Worm (Caenorhabditis elegans) whole organism, L2 larva: ENCODE data around the gene C07A9.9.

Source experiments
- C34F6.9 ChIP-seq: fragments of 150-350 bp; optimal IDR thresholded peaks from 2 replicates; lab custom pipeline; 2014; ENCODE audit warnings: missing biosample characterization, missing genetic modification characterization
- F13H6.1 ChIP-seq: sonication (generic microtip); optimal IDR thresholded peaks from 2 replicates; lab custom pipeline; 2016; ENCODE audit warnings: missing genetic modification characterization, missing compliant biosample characterization
- Y55F3AM.14 ChIP-seq: fragments of 200-800 bp; sonication (Bioruptor generic); optimal IDR thresholded peaks from 2 replicates; lab custom pipeline; 2018; ENCODE audit warnings: mild to moderate bottlenecking, missing genetic modification characterization, missing compliant biosample characterization
- ZK546.5 ChIP-seq: sonication (generic microtip); optimal IDR thresholded peaks from 2 replicates; lab custom pipeline; 2017; ENCODE audit warnings: missing biosample characterization, missing genetic modification characterization
- alr-1 ChIP-seq: fragments of 150-350 bp; optimal IDR thresholded peaks from 2 replicates; lab custom pipeline; 2014; ENCODE audit warnings: missing biosample characterization, missing genetic modification characterization
- aly-2 ChIP-seq: fragments of 150-350 bp; optimal IDR thresholded peaks from 2 replicates; lab custom pipeline; 2014; ENCODE audit warnings: missing biosample characterization, missing genetic modification characterization
- blmp-1 ChIP-seq: sonication (generic microtip); optimal IDR thresholded peaks from 2 replicates; lab custom pipeline; 2017; ENCODE audit warnings: missing genetic modification characterization, mild to moderate bottlenecking, missing compliant biosample characterization, antibody characterized with exemption, moderate library complexity; ENCODE audit not compliant: insufficient read depth
- ceh-16 ChIP-seq: fragments of 150-350 bp; optimal IDR thresholded peaks from 2 replicates; lab custom pipeline; 2014; ENCODE audit warnings: missing biosample characterization, missing genetic modification characterization
- ceh-82 ChIP-seq: fragments of 150-350 bp; optimal IDR thresholded peaks from 2 replicates; lab custom pipeline; 2014; ENCODE audit warnings: missing biosample characterization, missing genetic modification characterization
- crh-2 ChIP-seq: sonication (generic microtip); optimal IDR thresholded peaks from 2 replicates; lab custom pipeline; 2017; ENCODE audit warnings: missing biosample characterization, missing genetic modification characterization
- dmd-4 ChIP-seq: sonication (generic microtip); optimal IDR thresholded peaks from 2 replicates; lab custom pipeline; 2017; ENCODE audit warnings: missing biosample characterization, missing genetic modification characterization
- egl-27 ChIP-seq: sonication (generic microtip); optimal IDR thresholded peaks from 3 replicates; lab custom pipeline; 2017; ENCODE audit warnings: missing biosample characterization, missing genetic modification reagents, missing genetic modification characterization
- fos-1 ChIP-seq: fragments of 150-350 bp; optimal IDR thresholded peaks from 2 replicates; lab custom pipeline; 2014; ENCODE audit warnings: missing biosample characterization, missing genetic modification characterization
- gmeb-1 ChIP-seq: fragments of 150-350 bp; optimal IDR thresholded peaks from 2 replicates; lab custom pipeline; 2014; ENCODE audit warnings: missing biosample characterization, missing genetic modification characterization
- lin-11 ChIP-seq: fragments of 150-350 bp; sonication (generic microtip); optimal IDR thresholded peaks from 2 replicates; lab custom pipeline; 2014; ENCODE audit warnings: missing biosample characterization, missing genetic modification characterization, inconsistent platforms, mixed read lengths
- lin-13 ChIP-seq: fragments of 150-350 bp; optimal IDR thresholded peaks from 2 replicates; lab custom pipeline; 2014; ENCODE audit warnings: missing biosample characterization, missing genetic modification reagents, missing genetic modification characterization
- lsy-2 ChIP-seq, 2 experiments: fragments of 150-350 bp in 1 of 2; sonication (generic microtip) in 1 of 2; optimal IDR thresholded peaks; 2 replicates each; lab custom pipeline; 2014 to 2017; ENCODE audit warnings: missing biosample characterization in 2 of 2, missing genetic modification characterization in 2 of 2
- mab-5 ChIP-seq: fragments of 150-350 bp; optimal IDR thresholded peaks from 2 replicates; lab custom pipeline; 2014; ENCODE audit warnings: missing biosample characterization, missing genetic modification characterization
- mbf-1 ChIP-seq: sonication (generic microtip); optimal IDR thresholded peaks from 2 replicates; lab custom pipeline; 2017; ENCODE audit warnings: missing biosample characterization, missing genetic modification characterization
- mdl-1 ChIP-seq, 2 experiments: fragments of 150-350 bp in 1 of 2; sonication (generic microtip) in 1 of 2; optimal IDR thresholded peaks; 2 replicates each; lab custom pipeline; 2017; ENCODE audit warnings: missing biosample characterization in 2 of 2, missing genetic modification characterization in 2 of 2
- nhr-10 ChIP-seq: sonication (generic microtip); optimal IDR thresholded peaks from 2 replicates; lab custom pipeline; 2017; ENCODE audit warnings: missing biosample characterization, missing genetic modification characterization
- nhr-11 ChIP-seq: fragments of 150-350 bp; optimal IDR thresholded peaks from 2 replicates; lab custom pipeline; 2014; ENCODE audit warnings: missing biosample characterization, missing genetic modification characterization
- nhr-129 ChIP-seq: fragments of 150-350 bp; optimal IDR thresholded peaks from 2 replicates; lab custom pipeline; 2014; ENCODE audit warnings: missing biosample characterization, missing genetic modification characterization
- nhr-21 ChIP-seq: fragments of 150-350 bp; optimal IDR thresholded peaks from 2 replicates; lab custom pipeline; 2014; ENCODE audit warnings: missing biosample characterization, missing genetic modification characterization
- nhr-237 ChIP-seq: fragments of 150-350 bp; optimal IDR thresholded peaks from 2 replicates; lab custom pipeline; 2014; ENCODE audit warnings: missing biosample characterization, missing genetic modification characterization
- nhr-25 ChIP-seq: fragments of 150-350 bp; sonication (generic microtip); optimal IDR thresholded peaks from 3 replicates; lab custom pipeline; 2014; ENCODE audit warnings: missing biosample characterization, missing genetic modification characterization
- nhr-6 ChIP-seq: fragments of 150-350 bp; optimal IDR thresholded peaks from 2 replicates; lab custom pipeline; 2014; ENCODE audit warnings: missing biosample characterization, missing genetic modification characterization
- sem-4 ChIP-seq: fragments of 150-350 bp; optimal IDR thresholded peaks from 2 replicates; lab custom pipeline; 2014; ENCODE audit warnings: missing biosample characterization, missing genetic modification reagents, missing genetic modification characterization
- skn-1 ChIP-seq: sonication (generic microtip); optimal IDR thresholded peaks from 2 replicates; lab custom pipeline; 2017; ENCODE audit warnings: missing biosample characterization, missing genetic modification characterization
- sma-3 ChIP-seq: sonication (generic microtip); optimal IDR thresholded peaks from 2 replicates; lab custom pipeline; 2016; ENCODE audit warnings: missing genetic modification reagents, missing genetic modification characterization, missing compliant biosample characterization
- sma-9 ChIP-seq, 2 experiments: fragments of 150-350 bp in 1 of 2; sonication (generic microtip) in 1 of 2; optimal IDR thresholded peaks; 2 replicates each; lab custom pipeline; 2014 to 2016; ENCODE audit warnings: missing genetic modification characterization in 2 of 2, mild to moderate bottlenecking in 1 of 2, missing biosample characterization in 1 of 2, missing compliant biosample characterization in 1 of 2, missing genetic modification reagents in 1 of 2, moderate library complexity in 1 of 2
- snpc-4 ChIP-seq: fragments of 150-350 bp; optimal IDR thresholded peaks from 2 replicates; lab custom pipeline; 2014; ENCODE audit warnings: missing biosample characterization, missing genetic modification characterization
- unc-39 ChIP-seq: fragments of 150-350 bp; optimal IDR thresholded peaks from 2 replicates; lab custom pipeline; 2014; ENCODE audit warnings: missing biosample characterization, missing genetic modification characterization
- unc-55 ChIP-seq: fragments of 150-350 bp; sonication (generic microtip); optimal IDR thresholded peaks from 3 replicates; lab custom pipeline; 2014; ENCODE audit warnings: missing biosample characterization, missing genetic modification reagents, missing genetic modification characterization
- zag-1 ChIP-seq: fragments of 150-350 bp; optimal IDR thresholded peaks from 2 replicates; lab custom pipeline; 2014; ENCODE audit warnings: missing biosample characterization, missing genetic modification characterization
- ztf-1 ChIP-seq: fragments of 200-800 bp; sonication (Bioruptor generic); conservative IDR thresholded peaks from 2 replicates; pipeline ENCODE4 v1.3.6; 2022; ENCODE audit warnings: missing genetic modification characterization, missing compliant biosample characterization
- ztf-4 ChIP-seq: fragments of 150-350 bp; optimal IDR thresholded peaks from 2 replicates; lab custom pipeline; 2014; ENCODE audit warnings: missing biosample characterization, missing genetic modification characterization

The C07A9.9 gene

ce11 chrIII:9667591-9668265 is at the start of gene C07A9.9:
Gene C07A9.9, minus strand, starts transcription at chrIII:9667641.
- peak; percentile 73 for TF ChIP-seq nhr-21 (tag; lab: Kevin White, UChicago)
- no peak for TF ChIP-seq unc-39
- TF ChIP-seq crh-2 (tag; lab: Kevin White, UChicago) = peak; percentile 51
- peak; percentile 52 for TF ChIP-seq snpc-4
- no peak for TF ChIP-seq mbf-1
- TF ChIP-seq nhr-11 (tag; lab: Kevin White, UChicago) = no peak
- TF ChIP-seq alr-1 (tag; lab: Kevin White, UChicago) = no peak
- peak; percentile 36 for TF ChIP-seq mab-5 (tag; lab: Kevin White, UChicago)
- TF ChIP-seq lsy-2 (tag; optimal IDR thresholded peaks at IDR 0.05; lab: Kevin White, UChicago) = peak; percentile 26 to 54
- peak; percentile 54 for TF ChIP-seq unc-55 (GFP tag; lab: Kevin White, UChicago)
- TF ChIP-seq C34F6.9 = peak; percentile 69
- TF ChIP-seq egl-27 = peak; percentile 79
- no peak for TF ChIP-seq aly-2
- peak; percentile 54 for TF ChIP-seq ceh-16
- peak; percentile 41 for TF ChIP-seq Y55F3AM.14 (GFP tag; lab: Kevin White, UChicago)
- TF ChIP-seq nhr-6 (tag; lab: Kevin White, UChicago) = no peak
- peak; percentile 84 for TF ChIP-seq F13H6.1 (tag; lab: Kevin White, UChicago)
- TF ChIP-seq fos-1 (tag; lab: Kevin White, UChicago) = peak; percentile 60
- TF ChIP-seq lin-11 = peak; percentile 43
- TF ChIP-seq gmeb-1 (tag; lab: Kevin White, UChicago) = peak; percentile 41
- TF ChIP-seq sma-3 (GFP tag; lab: Kevin White, UChicago) = peak; percentile 51
- peak; percentile 88 for TF ChIP-seq zag-1 (tag; lab: Kevin White, UChicago)
- TF ChIP-seq nhr-25 (tag; lab: Kevin White, UChicago) = peak; percentile 61
- no peak for TF ChIP-seq ceh-82
- peak; percentile 13 for TF ChIP-seq sem-4 (tag; lab: Kevin White, UChicago)
- peak; percentile 10 for TF ChIP-seq nhr-237
- peak; percentile 33 to 55 for TF ChIP-seq mdl-1 (tag; optimal IDR thresholded peaks at IDR 0.05; lab: Kevin White, UChicago)
- TF ChIP-seq nhr-129 (tag; lab: Kevin White, UChicago) = peak; percentile 80
- no peak for TF ChIP-seq dmd-4 (tag; lab: Kevin White, UChicago)
- peak; percentile 18 for TF ChIP-seq skn-1
- peak; percentile 68 for TF ChIP-seq blmp-1 (tag; lab: Kevin White, UChicago)
- no peak for TF ChIP-seq nhr-10
- peak; percentile 9 for TF ChIP-seq ZK546.5
- TF ChIP-seq ztf-1 (GFP tag; lab: Robert Waterston, UW) = no peak
- TF ChIP-seq sma-9 (GFP tag; optimal IDR thresholded peaks at IDR 0.05; lab: Kevin White, UChicago) = peak; percentile 75
- TF ChIP-seq sma-9 (tag; optimal IDR thresholded peaks at IDR 0.05; lab: Kevin White, UChicago) = no peak
- TF ChIP-seq lin-13 (GFP tag; lab: Kevin White, UChicago) = peak; percentile 29
- no peak for TF ChIP-seq ztf-4 (tag; lab: Kevin White, UChicago)
- TF ChIP-seq, all 48 proteins: peak for 26

- peak; percentile 4 for TF ChIP-seq crh-2 (tag; lab: Kevin White, UChicago)
- TF ChIP-seq lin-11 = no peak
- TF ChIP-seq fos-1 (tag; lab: Kevin White, UChicago) = peak; percentile 36
- no peak for TF ChIP-seq skn-1
- no peak for TF ChIP-seq nhr-21 (tag; lab: Kevin White, UChicago)
- no peak for TF ChIP-seq ceh-82
- peak; percentile 47 for TF ChIP-seq sma-9 (GFP tag; optimal IDR thresholded peaks at IDR 0.05; lab: Kevin White, UChicago)
- no peak for TF ChIP-seq sma-9 (tag; optimal IDR thresholded peaks at IDR 0.05; lab: Kevin White, UChicago)
These were observed 47.3 kb upstream of the C07A9.9 start for ce11 chrIII:9714731-9715130.

ce11 chrIII:9713862-9714261 is 46.4 kb upstream of the C07A9.9 start, which contains the start of gene ncx-6:
Gene ncx-6, minus strand, starts transcription at chrIII:9713949.
- no peak for TF ChIP-seq blmp-1 (tag; lab: Kevin White, UChicago)
- TF ChIP-seq fos-1 (tag; lab: Kevin White, UChicago) = peak; percentile 12
